Fruit fly (Drosophila melanogaster) whole organism, pupa: Measurements from ENCODE around the gene Spec2.

Source experiments
- CG15710 ChIP-seq: fragments of 200-800 bp; sonication (Bioruptor generic); optimal IDR thresholded peaks from 2 replicates; lab custom pipeline; 2018; ENCODE audit warnings: missing biosample characterization, mild to moderate bottlenecking, missing genetic modification characterization, moderate library complexity
- Pif1A ChIP-seq: fragments of 200-800 bp; sonication (Bioruptor generic); optimal IDR thresholded peaks from 3 replicates; lab custom pipeline; 2016; ENCODE audit warnings: missing biosample characterization, missing genetic modification characterization

dm6 chr3R:5572900-5573665 is 50.8 kb downstream of the Spec2 start:
- no peak for TF ChIP-seq Pif1A (GFP tag; lab: Kevin White, UChicago)
- no peak for TF ChIP-seq CG15710 (tag; lab: Kevin White, UChicago)
